Worm (Caenorhabditis elegans): ENCODE data around the gene C41H7.2.

The C41H7.2 gene

DNA sequence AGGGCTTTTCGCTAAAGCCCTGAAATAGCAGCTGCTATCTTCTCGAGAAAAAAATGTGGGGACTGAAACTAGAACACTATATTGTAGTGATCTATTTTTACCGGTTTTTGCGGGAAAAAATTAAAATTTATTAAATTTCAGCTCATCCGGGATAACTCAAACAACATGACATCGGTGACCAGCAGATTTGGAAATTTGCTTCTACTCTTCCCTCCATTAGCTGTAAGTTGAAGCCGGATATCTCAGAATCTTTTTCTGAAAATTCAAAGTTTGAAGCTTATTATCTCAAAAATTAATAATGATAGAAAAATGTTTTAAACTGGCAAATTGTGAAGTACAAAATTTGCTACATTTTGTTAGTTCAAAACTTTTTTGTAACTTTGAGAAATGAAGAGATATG lies 30.2 kb upstream of the C41H7.2 start:
- TF ChIP-seq dpl-1 (GFP tag; optimal IDR thresholded peaks at IDR 0.05) (no peak), ets-5 (GFP tag; IDR thresholded peaks at IDR 0.05) (no peak), fkh-4 (tag; optimal IDR thresholded peaks at IDR 0.05; ENCODE audit: borderline replicate concordance) (no peak), aly-2 (tag; optimal IDR thresholded peaks at IDR 0.05) (no peak), pax-3 (tag; optimal IDR thresholded peaks at IDR 0.05) (no peak), xbp-1 (tag; optimal IDR thresholded peaks at IDR 0.05) (no peak), nhr-28 (tag; optimal IDR thresholded peaks at IDR 0.05) (no peak), vab-15 (tag; optimal IDR thresholded peaks at IDR 0.05) (no peak), ceh-82 (tag; optimal IDR thresholded peaks at IDR 0.05) (no peak), tbx-2 (tag; optimal IDR thresholded peaks at IDR 0.05) (no peak), grh-1 (GFP tag; IDR thresholded peaks at IDR 0.05) (no peak), unc-130 (tag; optimal IDR thresholded peaks at IDR 0.05) (no peak), nhr-12 (tag; optimal IDR thresholded peaks at IDR 0.05) (no peak)

DNA sequence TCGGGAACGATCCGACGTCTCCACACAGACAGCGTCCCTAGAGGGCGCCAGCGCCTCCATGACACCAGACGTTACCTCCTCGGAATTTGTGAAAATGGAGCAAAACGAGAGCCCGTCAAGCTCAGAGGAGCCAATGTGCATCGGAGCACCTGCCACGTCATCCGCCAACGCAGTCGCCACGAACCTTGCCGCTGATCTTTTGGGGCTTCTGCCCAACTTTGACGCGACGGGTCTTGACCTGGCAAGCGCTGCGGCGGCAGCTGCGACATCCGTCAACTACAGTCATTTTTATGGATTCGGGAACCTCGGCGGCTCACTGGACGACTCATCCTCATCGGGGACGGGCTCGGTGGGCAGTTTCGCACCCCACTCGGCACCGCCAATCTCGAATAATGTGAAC lies 29.2 kb upstream of the C41H7.2 start:
- TF ChIP-seq tlp-1 (tag; optimal IDR thresholded peaks at IDR 0.05) (no peak), fkh-8 (tag; optimal IDR thresholded peaks at IDR 0.05) (no peak), elt-3 (tag; optimal IDR thresholded peaks at IDR 0.05) (no peak), nhr-85 (tag) (no peak), nhr-28 (tag; optimal IDR thresholded peaks at IDR 0.05) (no peak), rnt-1 (tag; optimal IDR thresholded peaks at IDR 0.05) (no peak), xbp-1 (tag; optimal IDR thresholded peaks at IDR 0.05) (no peak), fos-1 (tag; optimal IDR thresholded peaks at IDR 0.05) (no peak), lir-3 (tag; optimal IDR thresholded peaks at IDR 0.05; ENCODE audit: poor library complexity) (no peak), efl-1 (optimal IDR thresholded peaks at IDR 0.05) (no peak), efl-1 (GFP tag; optimal IDR thresholded peaks at IDR 0.05 in 1 of 2) (no peak), zag-1 (tag; optimal IDR thresholded peaks at IDR 0.05) (no peak), ceh-63 (GFP tag; optimal IDR thresholded peaks at IDR 0.05) (no peak), F16B12.6 (tag; optimal IDR thresholded peaks at IDR 0.05) (no peak), nhr-77 (tag; optimal IDR thresholded peaks at IDR 0.05) (no peak), fkh-4 (tag; optimal IDR thresholded peaks at IDR 0.05; ENCODE audit: borderline replicate concordance) (no peak), fkh-10 (GFP tag; optimal IDR thresholded peaks at IDR 0.05) (no peak), ama-1 (optimal IDR thresholded peaks at IDR 0.05) (no peak), pag-3 (tag; optimal IDR thresholded peaks at IDR 0.05; ENCODE audit: borderline replicate concordance, insufficient read depth) (no peak)

DNA sequence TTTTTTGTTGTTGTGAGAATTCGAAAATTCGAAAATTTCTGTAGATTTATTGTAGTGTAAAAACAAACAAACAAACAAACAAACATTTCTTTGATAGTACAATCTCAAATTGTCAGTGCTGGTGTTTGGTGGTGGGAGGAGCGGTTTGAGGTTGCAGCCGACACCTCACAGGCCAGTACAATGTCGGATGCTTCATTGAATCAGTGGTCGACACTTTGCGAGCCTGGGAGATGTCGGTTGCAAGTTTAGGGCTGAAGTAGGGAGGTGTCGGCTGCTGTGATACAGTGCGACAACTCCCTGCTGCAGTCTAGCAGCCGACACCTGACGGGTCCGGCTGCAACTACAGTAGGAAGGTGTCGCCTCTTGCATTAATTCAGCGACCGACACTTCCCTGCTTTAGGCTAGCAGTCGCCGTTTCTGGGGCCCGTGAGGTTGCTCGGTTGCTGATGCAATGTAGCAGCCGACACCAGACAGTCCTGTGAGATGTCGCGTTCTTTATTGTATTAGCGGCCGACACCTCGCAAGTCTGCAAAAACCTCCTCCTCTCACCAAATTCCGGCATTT lies 28.6 kb upstream of the C41H7.2 start:
- no peak for TF ChIP-seq unc-30 (tag; optimal IDR thresholded peaks at IDR 0.05)
- peak; percentile 47 for TF ChIP-seq snpc-4 (tag; optimal IDR thresholded peaks at IDR 0.05)

DNA sequence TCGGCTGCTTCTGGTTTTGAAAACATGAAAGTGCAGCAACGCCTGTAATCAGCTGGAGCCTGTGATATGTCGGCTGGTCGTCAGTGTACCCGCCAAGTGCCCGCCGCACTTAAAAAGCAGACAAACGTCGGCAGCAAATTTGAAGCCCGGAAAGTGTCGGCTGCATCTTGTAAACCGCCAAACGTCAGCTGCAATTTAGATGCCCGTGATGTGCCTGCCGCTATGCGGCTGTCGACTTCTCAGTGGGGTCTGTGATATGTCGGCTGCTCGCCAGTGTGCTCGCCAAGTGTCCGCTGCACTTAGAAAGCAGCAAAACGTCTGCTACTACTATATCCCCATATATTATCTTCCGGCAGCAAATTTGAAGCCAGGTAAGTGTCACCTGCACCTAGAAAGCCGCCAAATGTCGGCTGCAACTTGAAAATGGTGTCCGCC lies 27.5 kb upstream of the C41H7.2 start:
- TF ChIP-seq sox-4 (tag; optimal IDR thresholded peaks at IDR 0.05) (no peak), snpc-4 (tag; optimal IDR thresholded peaks at IDR 0.05) (peak; percentile 2), ceh-8 (GFP tag; optimal IDR thresholded peaks at IDR 0.05) (no peak), ets-5 (GFP tag; IDR thresholded peaks at IDR 0.05) (no peak), nhr-84 (tag; optimal IDR thresholded peaks at IDR 0.05) (no peak)

DNA sequence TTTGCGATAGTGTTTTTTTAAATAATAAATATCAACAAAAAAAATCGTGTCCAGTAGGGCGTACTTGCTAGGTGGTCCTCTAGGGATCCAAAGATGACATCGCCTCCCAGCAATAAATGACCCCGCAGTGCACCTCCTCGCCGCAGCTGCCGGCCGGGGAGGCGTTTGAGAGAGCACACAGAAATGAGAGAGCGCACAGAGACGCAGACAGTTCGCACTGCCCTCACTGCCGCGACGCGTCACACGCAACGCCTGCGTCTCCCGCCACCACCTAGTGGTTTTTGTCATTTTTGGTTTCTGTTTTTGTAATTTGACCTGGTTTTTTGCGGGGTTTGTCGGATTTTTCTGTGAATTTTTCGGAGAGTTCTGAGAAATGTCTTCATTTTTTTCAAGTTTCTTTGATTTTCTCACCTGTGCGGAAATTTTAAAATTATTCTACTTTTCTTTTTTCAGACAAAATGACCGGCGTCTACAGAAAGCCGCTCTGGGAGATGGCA lies 26.7 kb upstream of the C41H7.2 start, which contains the start of gene lido-7:
Gene lido-7, plus strand, starts transcription at position 447 of the 497 bp plus-strand sequence.
- TF ChIP-seq nhr-90 (tag; optimal IDR thresholded peaks at IDR 0.05; ENCODE audit: poor library complexity) (peak; percentile 2), mep-1 (tag; optimal IDR thresholded peaks at IDR 0.05) (peak; percentile 6), efl-3 (GFP tag; optimal IDR thresholded peaks at IDR 0.05) (no peak), hlh-4 (tag; optimal IDR thresholded peaks at IDR 0.05) (no peak), rnt-1 (tag; optimal IDR thresholded peaks at IDR 0.05) (peak; percentile 78), skn-1 (tag; optimal IDR thresholded peaks at IDR 0.05) (peak; percentile 24), pqm-1 (tag; optimal IDR thresholded peaks at IDR 0.05) (no peak), dpl-1 (GFP tag; optimal IDR thresholded peaks at IDR 0.05) (peak in 2 of 3 experiments; percentile 20 to 31), pax-3 (tag; optimal IDR thresholded peaks at IDR 0.05) (no peak), lsy-2 (tag; optimal IDR thresholded peaks at IDR 0.05) (peak; percentile 31 to 56), fkh-4 (tag; optimal IDR thresholded peaks at IDR 0.05; ENCODE audit: borderline replicate concordance) (no peak), fkh-8 (tag; optimal IDR thresholded peaks at IDR 0.05) (peak; percentile 11), unc-98 (GFP tag; IDR thresholded peaks at IDR 0.05) (0 out of 2 replicates have a peak, but pooled peaks have one; percentile 17), sox-4 (tag; optimal IDR thresholded peaks at IDR 0.05) (no peak), ceh-88 (GFP tag; IDR thresholded peaks at IDR 0.05) (no peak), zip-4 (GFP tag; optimal IDR thresholded peaks at IDR 0.05) (no peak), blmp-1 (tag; optimal IDR thresholded peaks at IDR 0.05) (no peak), xbp-1 (tag; optimal IDR thresholded peaks at IDR 0.05) (no peak), lin-39 (tag; optimal IDR thresholded peaks at IDR 0.05) (no peak)

Data from whole organism, L1 larva.